Fruit fly (Drosophila melanogaster): Measurements from ENCODE around the gene CrebA.
A peak's percentile ranks its signal among the peaks of the same experiment; 100 is the strongest.

The CrebA gene

DNA sequence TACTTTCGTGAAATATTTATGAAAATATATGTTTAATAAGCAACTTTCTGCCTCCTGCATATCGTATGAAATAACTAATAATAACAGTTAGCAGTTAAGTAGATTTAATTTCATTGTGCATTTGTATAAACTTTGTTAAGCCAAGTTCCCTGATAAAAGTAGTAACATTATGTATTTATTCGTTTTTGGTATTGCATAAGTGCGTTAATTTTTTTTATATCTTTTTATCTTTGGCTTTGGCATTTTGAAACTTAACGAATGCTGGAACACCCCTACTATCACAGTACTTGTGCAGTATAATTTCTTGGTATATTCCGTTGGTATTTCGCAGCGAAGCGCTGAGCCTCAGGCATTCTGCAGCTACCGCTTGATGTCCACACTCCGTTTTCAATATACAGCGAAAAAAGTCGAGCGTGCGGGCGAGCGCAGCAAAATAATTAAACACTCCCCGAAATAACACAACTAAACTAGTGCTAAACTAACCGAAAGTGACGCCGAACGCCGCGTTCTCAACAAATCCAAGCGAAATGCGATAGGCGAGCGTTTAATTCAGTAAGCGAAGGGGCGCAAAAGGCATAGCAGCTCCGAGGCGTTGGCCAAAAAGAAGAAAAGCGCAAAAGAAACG, 53.4 kb downstream of the CrebA start, which contains the start of gene RhoGAP71E (continued):
- TF ChIP-seq CG12299 (tag; optimal IDR thresholded peaks at IDR 0.05) = peak; percentile 34
- no peak for TF ChIP-seq D19A (tag; optimal IDR thresholded peaks at IDR 0.05)
- TF ChIP-seq shn (GFP tag; optimal IDR thresholded peaks at IDR 0.05) = no peak
- TF ChIP-seq Fer1 (GFP tag; optimal IDR thresholded peaks at IDR 0.05) = peak; percentile 63
- peak; percentile 63; the same call in 2 of the 3 replicates for TF ChIP-seq CG11695 (GFP tag; IDR thresholded peaks at IDR 0.05)
- no peak for TF ChIP-seq bab2 (GFP tag; optimal IDR thresholded peaks at IDR 0.05)
- TF ChIP-seq cg (GFP tag; optimal IDR thresholded peaks at IDR 0.05) = no peak
- TF ChIP-seq dysf (GFP tag; IDR thresholded peaks at IDR 0.05) = peak; percentile 25; the same call in 1 of the 3 replicates
- no peak for TF ChIP-seq aop (GFP tag; IDR thresholded peaks at IDR 0.05)
- 0 out of 2 replicates have a peak, but pooled peaks have one; percentile 23 for TF ChIP-seq CG14667 (GFP tag; IDR thresholded peaks at IDR 0.05)
- TF ChIP-seq GATAe (GFP tag; conservative IDR thresholded peaks at IDR 0.05) = no peak
- TF ChIP-seq Dfd (GFP tag; optimal IDR thresholded peaks at IDR 0.05) = no peak
- TF ChIP-seq grau (tag; optimal IDR thresholded peaks at IDR 0.05) = peak; percentile 63
- TF ChIP-seq CG8765 (GFP tag; IDR thresholded peaks at IDR 0.05) = no peak
- peak; percentile 54; the same call in 1 of the 2 replicates for TF ChIP-seq NFAT (GFP tag; IDR thresholded peaks at IDR 0.05)
- TF ChIP-seq jing (GFP tag; optimal IDR thresholded peaks at IDR 0.05) = no peak
- TF ChIP-seq CG11398 (GFP tag; optimal IDR thresholded peaks at IDR 0.05) = peak; percentile 6
- TF ChIP-seq Scr (GFP tag; IDR thresholded peaks at IDR 0.05; ENCODE audit: partially characterized antibody) = peak; percentile 40; the same call in 1 of the 2 replicates
- TF ChIP-seq NC2α (GFP tag; optimal IDR thresholded peaks at IDR 0.05) = no peak
- TF ChIP-seq H15 (GFP tag; IDR thresholded peaks at IDR 0.05) = no peak
- TF ChIP-seq CG4328 (GFP tag; optimal IDR thresholded peaks at IDR 0.05) = no peak
- peak; percentile 17 for TF ChIP-seq nau (GFP tag; optimal IDR thresholded peaks at IDR 0.05)
- no peak for TF ChIP-seq chif (GFP tag; optimal IDR thresholded peaks at IDR 0.05)
- TF ChIP-seq phol (tag; optimal IDR thresholded peaks at IDR 0.05) = peak; percentile 44
- peak; percentile 15 for TF ChIP-seq Mes4 (GFP tag; optimal IDR thresholded peaks at IDR 0.05)
- TF ChIP-seq CG6854 (GFP tag; optimal IDR thresholded peaks at IDR 0.05) = no peak
- TF ChIP-seq Spps (tag; optimal IDR thresholded peaks at IDR 0.05) = no peak
- TF ChIP-seq ara (GFP tag; IDR thresholded peaks at IDR 0.05) = no peak
- no peak for TF ChIP-seq kni (GFP tag; optimal IDR thresholded peaks at IDR 0.05)
- no peak for TF ChIP-seq CG1792 (GFP tag; optimal IDR thresholded peaks at IDR 0.05)
- no peak for TF ChIP-seq pros (GFP tag; optimal IDR thresholded peaks at IDR 0.05)
- no peak for TF ChIP-seq prd (optimal IDR thresholded peaks at IDR 0.05)
- TF ChIP-seq prd (GFP tag; IDR thresholded peaks at IDR 0.05) = no peak; the same call in none of the 3 replicates
- peak; percentile 24; the same call in 1 of the 2 replicates for TF ChIP-seq HLH3B (GFP tag; IDR thresholded peaks at IDR 0.05)
- TF ChIP-seq pnt (GFP tag; optimal IDR thresholded peaks at IDR 0.05) = no peak
- TF ChIP-seq CG10321 (GFP tag; IDR thresholded peaks at IDR 0.05) = 0 out of 2 replicates have a peak, but pooled peaks have one; percentile 8
- no peak for TF ChIP-seq zen2 (GFP tag; IDR thresholded peaks at IDR 0.05; ENCODE audit: partially characterized antibody)
- no peak for TF ChIP-seq Six4 (GFP tag; optimal IDR thresholded peaks at IDR 0.05)
- peak; percentile 84 for TF ChIP-seq sens (GFP tag)
- no peak for TF ChIP-seq dpn (GFP tag; optimal IDR thresholded peaks at IDR 0.05)
- peak; percentile 62 for TF ChIP-seq CG12659 (GFP tag; optimal IDR thresholded peaks at IDR 0.05)
- TF ChIP-seq CG4404 (GFP tag; IDR thresholded peaks at IDR 0.05) = no peak
- TF ChIP-seq CG6791 (GFP tag; IDR thresholded peaks at IDR 0.05; ENCODE audit: partially characterized antibody) = no peak
- no peak for TF ChIP-seq fd102C (GFP tag; optimal IDR thresholded peaks at IDR 0.05)
- no peak for TF ChIP-seq CG17612 (GFP tag; IDR thresholded peaks at IDR 0.05)
- no peak for TF ChIP-seq CG12236 (GFP tag; optimal IDR thresholded peaks at IDR 0.05)
- peak; percentile 88 for TF ChIP-seq ci (GFP tag; IDR thresholded peaks at IDR 0.05)
- no peak for TF ChIP-seq CG3065 (GFP tag; optimal IDR thresholded peaks at IDR 0.05)
- TF ChIP-seq pfk (GFP tag; optimal IDR thresholded peaks at IDR 0.05) = peak; percentile 26
- no peak for TF ChIP-seq btn (GFP tag; optimal IDR thresholded peaks at IDR 0.05)
- TF ChIP-seq fru (optimal IDR thresholded peaks at IDR 0.05) = no peak

Measured in whole organism, embryonic.